Worm (Caenorhabditis elegans): ENCODE data around the gene M153.3.

- TF ChIP-seq flt-1 (GFP tag; IDR thresholded peaks at IDR 0.05) (no peak), ref-1 (GFP tag; conservative IDR thresholded peaks at IDR 0.05) (no peak)
These were observed 28.6 kb upstream of the M153.3 start, which contains the start of gene lgc-15 for ce11 chrX:12114024-12114423.

All from whole organism, midembryonic.